Fruit fly (Drosophila melanogaster) whole organism: Measurements from ENCODE around the gene NijB.

ENCODE experiments used
- CG8478 ChIP-seq: fragments of >200 bp; optimal IDR thresholded peaks from 2 replicates; lab custom pipeline; 2018; ENCODE audit warnings: inconsistent platforms
- Dll ChIP-seq: fragments of >200 bp; optimal IDR thresholded peaks from 2 replicates; lab custom pipeline; 2017
- EcR ChIP-seq, 2 experiments: fragments of >200 bp; optimal IDR thresholded peaks; 2 replicates each; lab custom pipeline; 2017; ENCODE audit warnings: missing biosample characterization in 2 of 2, missing genetic modification characterization in 2 of 2, missing genetic modification reagents in 2 of 2
- pan ChIP-seq: fragments of >200 bp; optimal IDR thresholded peaks from 2 replicates; lab custom pipeline; 2017
- psq ChIP-seq: fragments of >200 bp; optimal IDR thresholded peaks from 2 replicates; lab custom pipeline; 2017
- usp ChIP-seq: fragments of >200 bp; optimal IDR thresholded peaks from 2 replicates; lab custom pipeline; 2017; ENCODE audit warnings: missing biosample characterization, missing genetic modification characterization, mixed read lengths

The NijB gene

DNA sequence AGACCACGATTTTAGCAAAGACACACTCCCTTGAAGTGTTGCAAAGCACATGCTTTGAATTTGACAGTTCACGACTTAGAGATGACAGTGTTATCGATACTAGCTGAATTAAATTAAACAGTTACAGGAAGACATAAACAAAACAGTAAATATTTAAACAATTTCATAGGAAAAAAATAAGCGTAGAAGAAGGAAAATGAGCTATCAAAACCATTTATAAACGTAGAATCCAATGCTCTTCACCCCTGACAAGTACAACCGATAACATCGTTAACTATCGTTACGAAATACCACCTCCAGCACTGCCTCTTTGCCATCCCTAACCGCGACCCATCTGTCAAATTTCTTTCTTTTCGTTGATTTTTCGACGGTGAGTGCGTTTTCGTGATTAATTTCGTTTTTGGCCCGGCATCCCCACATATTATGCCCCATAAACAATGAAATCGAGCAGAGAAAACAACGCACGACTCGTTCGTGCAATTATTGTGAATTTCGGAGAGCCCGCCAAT is 6.6 kb downstream of the NijB start, which contains the start of gene RpL26:
TSS of gene RpL26 (plus strand) at position 106 of the 509 bp plus-strand sequence.
- TF ChIP-seq pan (no peak), CG8478 (no peak), usp (GFP tag; lab: Kevin White, UChicago) (no peak), EcR (GFP tag; optimal IDR thresholded peaks at IDR 0.05; lab: Kevin White, UChicago) (no peak), Dll (no peak), psq (lab: Kevin White, UChicago) (no peak)

DNA sequence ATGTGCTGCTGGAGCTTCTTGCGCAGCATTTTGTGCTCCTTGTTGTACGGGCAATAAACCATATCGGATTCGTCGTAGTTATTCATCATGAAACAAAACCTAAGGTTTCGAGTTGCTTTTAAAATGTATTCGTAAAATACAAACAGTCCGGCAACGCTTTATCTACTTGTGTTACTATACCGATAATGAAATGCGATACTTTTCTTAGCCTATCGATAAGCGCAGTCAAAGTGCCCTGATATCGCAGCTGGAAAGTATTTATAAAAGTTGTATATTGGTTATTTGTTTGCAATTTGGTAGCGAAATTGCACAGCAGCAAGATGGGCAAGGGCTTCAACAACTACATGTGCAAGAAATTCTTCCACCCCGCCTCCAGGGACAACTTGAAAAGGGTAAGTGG is 9.2 kb downstream of the NijB start, which contains the start of the genes arx and CG6843:
TSS of gene arx (minus strand) at position 144 of the 400 bp plus-strand sequence.
TSS of gene CG6843 (plus strand) at position 184 of the 400 bp plus-strand sequence.
- TF ChIP-seq CG8478 (no peak), EcR (GFP tag; optimal IDR thresholded peaks at IDR 0.05; lab: Kevin White, UChicago) (no peak), usp (GFP tag; lab: Kevin White, UChicago) (no peak), Dll (no peak), pan (no peak)

DNA sequence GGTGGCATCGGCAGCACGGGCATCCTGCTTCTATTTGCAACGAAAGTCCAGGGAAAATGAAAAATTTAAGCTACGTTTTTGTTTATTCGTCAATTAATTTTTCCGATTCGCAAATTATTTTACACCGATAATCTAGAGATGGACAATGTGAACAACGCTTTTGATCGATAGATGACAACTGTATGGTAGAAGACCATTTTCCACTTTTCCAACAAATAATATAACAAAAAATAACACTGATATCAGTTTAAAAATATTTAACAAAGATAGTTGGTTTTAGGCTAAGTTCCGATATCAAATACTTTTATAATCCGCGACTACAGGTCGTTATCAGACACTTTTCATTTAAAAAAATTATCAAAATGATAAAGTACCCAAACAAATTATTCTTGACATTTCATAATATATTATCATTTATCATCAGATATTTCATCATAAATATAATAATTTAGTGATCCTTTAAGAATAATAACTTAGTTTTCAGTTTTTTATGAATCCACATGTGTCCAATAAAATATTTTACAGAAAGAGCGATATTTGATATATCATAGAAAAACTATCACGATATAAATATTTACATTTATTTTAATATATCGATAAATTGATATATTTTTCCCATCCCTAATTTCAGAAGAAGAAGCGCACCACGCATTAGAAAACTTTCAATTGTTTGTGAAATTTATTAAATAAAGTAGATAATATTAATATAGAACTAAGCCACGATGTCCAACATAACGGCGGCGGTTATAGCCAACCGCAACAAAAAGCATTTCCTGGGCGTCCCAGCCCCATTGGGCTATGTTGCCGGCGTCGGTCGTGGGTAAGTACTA is 12.8 kb downstream of the NijB start, which contains the start of the genes CSN1b and Prp6:
TSS of gene CSN1b (minus strand) at position 159 of the 830 bp plus-strand sequence.
TSS of gene Prp6 (plus strand) at position 601 of the 830 bp plus-strand sequence.
- TF ChIP-seq psq (lab: Kevin White, UChicago) (no peak), CG8478 (no peak), usp (GFP tag; lab: Kevin White, UChicago) (no peak), EcR (GFP tag; optimal IDR thresholded peaks at IDR 0.05; lab: Kevin White, UChicago) (no peak), pan (no peak), Dll (no peak)

DNA sequence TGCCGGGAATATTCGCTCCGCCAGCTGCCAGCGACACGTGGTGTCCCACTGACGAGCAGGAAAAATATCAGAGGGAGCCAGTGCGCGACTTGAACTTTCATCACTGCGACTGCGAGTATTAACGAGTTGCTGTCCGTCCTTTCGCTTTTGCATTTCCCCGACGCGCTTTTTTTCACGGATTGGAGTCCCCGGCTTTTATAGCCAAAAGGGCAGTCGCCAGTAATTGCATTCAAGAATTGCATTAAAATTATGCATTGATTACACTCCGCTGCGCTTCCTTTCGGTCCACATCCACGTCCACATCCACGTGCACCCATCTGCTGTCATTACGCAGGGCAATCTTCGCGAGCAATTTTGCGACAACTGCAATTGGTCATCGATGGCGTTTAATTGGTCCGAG is 18.9 kb downstream of the NijB start, which contains the start of gene Ir75d:
TSS of gene Ir75d (minus strand) at position 101 of the 400 bp plus-strand sequence.
- TF ChIP-seq Dll, result no peak

DNA sequence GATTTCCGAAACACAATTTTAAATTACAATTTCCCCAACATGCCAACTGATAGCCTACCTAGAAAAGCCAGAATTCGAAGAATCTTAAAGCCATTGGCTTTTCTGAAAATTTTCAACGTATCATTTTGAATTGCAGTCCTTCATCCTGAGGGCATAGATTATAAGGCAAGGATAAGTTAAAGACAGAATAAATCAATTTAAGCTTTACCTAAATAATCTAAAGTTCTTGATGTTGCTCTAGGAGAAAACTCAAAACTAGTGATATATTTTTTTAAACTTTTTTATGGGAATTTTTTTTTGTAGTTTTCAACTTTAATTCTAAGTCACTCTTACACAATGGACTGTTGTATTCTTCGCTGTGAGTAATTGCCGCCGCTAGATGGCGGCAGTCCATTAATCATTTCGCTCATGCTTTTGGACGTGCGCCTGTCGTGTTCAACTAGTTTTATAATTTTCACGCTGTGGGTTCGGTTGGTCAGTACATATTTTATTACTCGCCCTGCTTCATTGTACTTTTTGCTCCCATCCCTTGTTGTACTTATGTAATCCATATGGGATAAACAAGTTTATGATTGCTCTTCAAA is 22.0 kb downstream of the NijB start, which contains the start of gene COX6AL2:
TSS of gene COX6AL2 (minus strand) at position 51 of the 584 bp plus-strand sequence.
- TF ChIP-seq EcR (GFP tag; optimal IDR thresholded peaks at IDR 0.05; lab: Kevin White, UChicago) (no peak), Dll (no peak), CG8478 (no peak), psq (lab: Kevin White, UChicago) (no peak), pan (no peak), usp (GFP tag; lab: Kevin White, UChicago) (no peak)

DNA sequence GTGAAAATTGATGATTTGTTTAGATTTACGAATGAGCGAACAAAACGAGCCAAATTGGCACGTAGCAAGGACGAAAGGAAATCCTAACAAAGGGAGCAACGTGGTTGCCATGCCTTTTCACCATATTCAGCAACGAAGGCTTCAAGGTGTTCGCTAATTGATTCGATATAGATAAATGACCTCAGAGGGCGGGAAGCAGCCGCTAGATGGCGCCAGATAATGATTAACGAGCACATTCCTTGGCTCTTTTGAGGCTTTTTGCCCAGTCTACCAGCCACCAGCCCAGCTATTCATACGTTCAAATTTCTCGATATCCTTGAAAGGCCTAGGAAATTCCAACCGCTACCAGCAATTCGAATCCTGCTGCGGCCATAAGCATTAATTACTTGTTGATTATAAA is 24.3 kb downstream of the NijB start:
- TF ChIP-seq usp (GFP tag; lab: Kevin White, UChicago), result no peak
- no peak for TF ChIP-seq EcR (GFP tag; optimal IDR thresholded peaks at IDR 0.05; lab: Kevin White, UChicago)
- TF ChIP-seq psq (lab: Kevin White, UChicago), result no peak
- TF ChIP-seq CG8478, result no peak
- no peak for TF ChIP-seq pan
- TF ChIP-seq Dll, result no peak

DNA sequence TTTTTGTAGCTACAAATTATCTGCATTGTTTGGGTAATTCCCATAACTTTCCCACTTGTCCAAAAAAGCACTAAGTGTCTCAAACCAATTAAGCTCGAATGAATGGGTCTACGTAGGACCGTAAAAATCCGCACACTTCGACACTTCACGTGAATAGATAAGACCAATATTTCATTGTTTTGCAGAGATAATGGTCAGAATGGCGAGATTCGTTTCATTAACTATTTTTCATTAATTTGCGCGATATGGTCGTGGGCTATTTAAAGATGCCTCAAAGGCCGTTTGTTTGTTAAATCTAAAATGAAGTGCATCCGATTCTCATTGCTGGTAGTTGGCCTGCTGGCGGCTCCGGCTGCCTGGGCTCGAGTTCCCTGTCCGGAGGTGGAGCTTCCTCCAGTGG is 25.1 kb downstream of the NijB start, which contains the start of gene CG6839:
TSS of gene CG6839 (plus strand) at position 301 of the 400 bp plus-strand sequence.
- TF ChIP-seq EcR (GFP tag; optimal IDR thresholded peaks at IDR 0.05; lab: Kevin White, UChicago), result no peak
- no peak for TF ChIP-seq Dll
- TF ChIP-seq CG8478, result no peak
- TF ChIP-seq usp (GFP tag; lab: Kevin White, UChicago), result no peak

DNA sequence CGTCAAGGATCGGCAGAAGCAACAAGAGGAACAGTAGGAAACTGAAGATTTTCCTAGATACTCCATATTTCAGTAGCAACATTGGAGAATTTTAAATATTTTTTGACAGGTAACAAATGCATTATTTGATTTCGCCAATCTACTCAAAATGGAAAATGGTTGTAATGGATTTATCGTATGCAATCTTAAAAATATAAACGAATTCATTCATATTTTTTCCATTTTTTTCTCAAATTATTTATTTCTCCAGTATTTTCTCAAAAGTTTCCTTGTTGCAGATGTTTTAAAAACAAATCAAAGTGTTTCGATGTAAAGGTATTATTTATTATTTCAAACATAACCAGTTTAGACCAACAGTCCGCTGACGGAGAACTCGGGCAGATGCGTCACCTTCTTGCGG is 28.0 kb downstream of the NijB start, which contains the start of gene CG18223:
TSS of gene CG18223 (minus strand) at position 101 of the 400 bp plus-strand sequence.
- TF ChIP-seq psq (lab: Kevin White, UChicago) (no peak), pan (no peak), usp (GFP tag; lab: Kevin White, UChicago) (no peak), EcR (GFP tag; optimal IDR thresholded peaks at IDR 0.05; lab: Kevin White, UChicago) (no peak), CG8478 (no peak), Dll (no peak)

DNA sequence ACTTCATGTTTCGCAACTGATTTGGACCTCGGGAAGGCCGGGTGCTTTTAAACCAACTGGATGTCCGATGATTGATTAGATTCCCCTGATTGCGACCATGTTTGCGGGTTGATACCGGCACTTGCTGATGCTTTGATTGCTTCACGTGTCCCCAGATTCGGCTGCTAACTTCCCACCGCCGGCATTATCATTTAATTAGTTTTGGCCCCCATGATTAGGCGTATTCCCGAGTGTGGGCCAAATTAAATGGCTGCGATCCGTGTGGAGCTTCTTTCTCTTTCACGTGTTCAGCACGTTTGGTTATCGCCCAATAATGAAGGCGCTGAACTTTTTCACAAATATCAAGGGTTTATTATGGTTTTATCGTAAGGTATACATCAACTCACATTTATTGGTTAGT is 29.9 kb downstream of the NijB start, which contains the start of gene CG3819:
TSS of gene CG3819 (minus strand) at position 23 of the 400 bp plus-strand sequence.
- TF ChIP-seq psq (lab: Kevin White, UChicago), result no peak
- no peak for TF ChIP-seq EcR (GFP tag; optimal IDR thresholded peaks at IDR 0.05; lab: Kevin White, UChicago)

DNA sequence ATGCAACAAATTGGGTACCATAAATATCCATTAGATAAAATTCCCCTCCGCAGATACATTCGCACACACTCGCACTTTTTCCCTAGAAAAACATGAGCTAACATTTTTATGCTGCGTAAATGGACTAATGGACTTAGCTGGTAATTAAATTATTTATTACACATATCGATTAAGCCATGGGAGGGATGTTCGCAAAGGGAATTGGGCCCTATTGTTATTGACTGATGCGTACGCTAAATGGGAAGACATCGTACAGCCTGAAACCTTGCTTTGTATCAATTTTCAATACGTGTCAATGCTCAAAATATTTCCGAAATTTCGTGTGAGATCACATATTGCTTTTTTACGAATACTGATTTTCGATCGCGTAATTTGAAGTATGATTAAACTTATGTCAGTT is 32.6 kb downstream of the NijB start, which contains the start of gene CG43049:
TSS of gene CG43049 (plus strand) at position 301 of the 400 bp plus-strand sequence.
- TF ChIP-seq CG8478 (no peak), usp (GFP tag; lab: Kevin White, UChicago) (no peak), EcR (GFP tag; optimal IDR thresholded peaks at IDR 0.05; lab: Kevin White, UChicago) (no peak), Dll (no peak), pan (no peak), psq (lab: Kevin White, UChicago) (no peak)
